Worm (Caenorhabditis elegans) whole organism, L3 larva: Measurements from ENCODE around the gene F54B8.4.

Experiments used
- R02D3.7 ChIP-seq: fragments of 150-350 bp; optimal IDR thresholded peaks from 2 replicates; lab custom pipeline; 2014; ENCODE audit warnings: missing biosample characterization, missing genetic modification characterization
- ZK546.5 ChIP-seq: sonication (generic microtip); optimal IDR thresholded peaks from 2 replicates; lab custom pipeline; 2017; ENCODE audit warnings: missing biosample characterization, missing genetic modification characterization
- aly-2 ChIP-seq: fragments of 150-350 bp; optimal IDR thresholded peaks from 2 replicates; lab custom pipeline; 2014; ENCODE audit warnings: missing biosample characterization, missing genetic modification characterization
- ama-1 ChIP-seq: fragments of 150-350 bp; optimal IDR thresholded peaks from 2 replicates; lab custom pipeline; 2018
- ceh-16 ChIP-seq: sonication (generic microtip); optimal IDR thresholded peaks from 2 replicates; lab custom pipeline; 2017; ENCODE audit warnings: missing biosample characterization, missing genetic modification characterization
- ceh-28 ChIP-seq: fragments of 150-350 bp; optimal IDR thresholded peaks from 2 replicates; lab custom pipeline; 2014; ENCODE audit warnings: missing biosample characterization, missing genetic modification reagents, missing genetic modification characterization
- ceh-9 ChIP-seq: sonication (generic microtip); optimal IDR thresholded peaks from 2 replicates; lab custom pipeline; 2018; ENCODE audit warnings: missing biosample characterization, missing genetic modification characterization
- daf-12 ChIP-seq: fragments of 150-350 bp; optimal IDR thresholded peaks from 2 replicates; lab custom pipeline; 2014; ENCODE audit warnings: missing biosample characterization, missing genetic modification reagents, missing genetic modification characterization
- egl-27 ChIP-seq: sonication (generic microtip); optimal IDR thresholded peaks from 4 replicates; lab custom pipeline; 2017; ENCODE audit warnings: missing biosample characterization, missing genetic modification reagents, missing genetic modification characterization
- egl-5 ChIP-seq: fragments of 150-350 bp; optimal IDR thresholded peaks from 2 replicates; lab custom pipeline; 2017; ENCODE audit warnings: missing biosample characterization, missing genetic modification reagents, missing genetic modification characterization, inconsistent platforms
- elt-2 ChIP-seq: sonication (generic microtip); optimal IDR thresholded peaks from 2 replicates; lab custom pipeline; 2016; ENCODE audit warnings: missing genetic modification reagents, mild to moderate bottlenecking, missing genetic modification characterization, missing compliant biosample characterization
- elt-3 ChIP-seq, 3 experiments: fragments of 150-350 bp in 1 of 3; sonication (generic microtip) in 2 of 3; optimal IDR thresholded peaks; 2 replicates in 2 of 3; 4 replicates in 1 of 3; lab custom pipeline; 2014 to 2017; ENCODE audit warnings: missing biosample characterization in 3 of 3, missing genetic modification characterization in 3 of 3
- eor-1 ChIP-seq, 2 experiments: fragments of 150-350 bp; optimal IDR thresholded peaks; 2 replicates each; lab custom pipeline; 2014 to 2018; ENCODE audit warnings: missing biosample characterization in 2 of 2, missing genetic modification characterization in 2 of 2
- fkh-2 ChIP-seq: fragments of 150-350 bp; optimal IDR thresholded peaks from 2 replicates; lab custom pipeline; 2014; ENCODE audit warnings: missing biosample characterization, missing genetic modification reagents, missing genetic modification characterization
- fos-1 ChIP-seq: fragments of 150-350 bp; optimal IDR thresholded peaks from 2 replicates; lab custom pipeline; 2014; ENCODE audit warnings: missing biosample characterization, missing genetic modification characterization
- hmg-11 ChIP-seq: sonication (generic microtip); optimal IDR thresholded peaks from 2 replicates; lab custom pipeline; 2016; ENCODE audit warnings: missing genetic modification characterization, missing compliant biosample characterization
- jun-1 ChIP-seq: fragments of 150-350 bp; optimal IDR thresholded peaks from 2 replicates; lab custom pipeline; 2014; ENCODE audit warnings: missing biosample characterization, missing genetic modification reagents, missing genetic modification characterization
- lin-15B ChIP-seq: fragments of 150-350 bp; optimal IDR thresholded peaks from 2 replicates; lab custom pipeline; 2014; ENCODE audit warnings: missing biosample characterization, missing genetic modification characterization
- lin-39 ChIP-seq: fragments of 150-350 bp; optimal IDR thresholded peaks from 2 replicates; lab custom pipeline; 2018; ENCODE audit warnings: missing biosample characterization, missing genetic modification reagents, missing genetic modification characterization
- lsy-12 ChIP-seq: sonication (generic microtip); optimal IDR thresholded peaks from 2 replicates; lab custom pipeline; 2016; ENCODE audit warnings: mild to moderate bottlenecking, missing genetic modification characterization, missing compliant biosample characterization
- nfya-1 ChIP-seq: sonication (generic microtip); optimal IDR thresholded peaks from 2 replicates; lab custom pipeline; 2017; ENCODE audit warnings: missing genetic modification characterization, mild to moderate bottlenecking, missing compliant biosample characterization, antibody characterized with exemption, moderate library complexity; ENCODE audit not compliant: insufficient read depth
- nhr-11 ChIP-seq: fragments of 150-350 bp; optimal IDR thresholded peaks from 2 replicates; lab custom pipeline; 2014; ENCODE audit warnings: missing biosample characterization, missing genetic modification characterization
- nhr-12 ChIP-seq: fragments of 150-350 bp; optimal IDR thresholded peaks from 2 replicates; lab custom pipeline; 2014; ENCODE audit warnings: missing biosample characterization, missing genetic modification characterization
- nhr-23 ChIP-seq: fragments of 150-350 bp; optimal IDR thresholded peaks from 2 replicates; lab custom pipeline; 2014; ENCODE audit warnings: missing biosample characterization, missing genetic modification reagents, missing genetic modification characterization
- nhr-25 ChIP-seq: sonication (generic microtip); optimal IDR thresholded peaks from 2 replicates; lab custom pipeline; 2017; ENCODE audit warnings: missing biosample characterization, missing genetic modification characterization
- nhr-28 ChIP-seq: fragments of 150-350 bp; optimal IDR thresholded peaks from 2 replicates; lab custom pipeline; 2014; ENCODE audit warnings: missing biosample characterization, missing genetic modification characterization
- nhr-43 ChIP-seq: sonication (generic microtip); optimal IDR thresholded peaks from 2 replicates; lab custom pipeline; 2016; ENCODE audit warnings: mild to moderate bottlenecking, missing genetic modification characterization, missing compliant biosample characterization; ENCODE audit not compliant: poor library complexity, severe bottlenecking
- nhr-67 ChIP-seq: fragments of 150-350 bp; optimal IDR thresholded peaks from 2 replicates; lab custom pipeline; 2014; ENCODE audit warnings: missing biosample characterization, missing genetic modification characterization
- nhr-76 ChIP-seq: fragments of 150-350 bp; sonication (generic microtip); optimal IDR thresholded peaks from 5 replicates; lab custom pipeline; 2014; ENCODE audit warnings: missing biosample characterization, missing genetic modification characterization
- nhr-77 ChIP-seq: fragments of 150-350 bp; optimal IDR thresholded peaks from 2 replicates; lab custom pipeline; 2014; ENCODE audit warnings: missing biosample characterization, missing genetic modification characterization
- pha-4 ChIP-seq: fragments of 150-350 bp; optimal IDR thresholded peaks from 2 replicates; lab custom pipeline; 2014; ENCODE audit warnings: missing biosample characterization, missing genetic modification reagents, missing genetic modification characterization
- sea-2 ChIP-seq: fragments of 150-350 bp; sonication (generic microtip); optimal IDR thresholded peaks from 4 replicates; lab custom pipeline; 2014; ENCODE audit warnings: missing biosample characterization, missing genetic modification reagents, missing genetic modification characterization
- skn-1 ChIP-seq: fragments of 150-350 bp; optimal IDR thresholded peaks from 2 replicates; lab custom pipeline; 2014; ENCODE audit warnings: missing biosample characterization, missing genetic modification characterization
- snpc-4 ChIP-seq: fragments of 150-350 bp; optimal IDR thresholded peaks from 2 replicates; lab custom pipeline; 2014; ENCODE audit warnings: missing biosample characterization, missing genetic modification characterization
- unc-39 ChIP-seq: sonication (generic microtip); optimal IDR thresholded peaks from 4 replicates; lab custom pipeline; 2017; ENCODE audit warnings: missing biosample characterization, missing genetic modification characterization
- zag-1 ChIP-seq: fragments of 150-350 bp; optimal IDR thresholded peaks from 2 replicates; lab custom pipeline; 2014; ENCODE audit warnings: missing biosample characterization, missing genetic modification characterization
- ztf-11 ChIP-seq: fragments of 150-350 bp; optimal IDR thresholded peaks from 2 replicates; lab custom pipeline; 2014; ENCODE audit warnings: missing biosample characterization, missing genetic modification characterization
- ztf-4 ChIP-seq: fragments of 150-350 bp; optimal IDR thresholded peaks from 2 replicates; lab custom pipeline; 2014; ENCODE audit warnings: missing biosample characterization, missing genetic modification characterization

F54B8.4 gene

ce11 chrV:15792409-15792808, 23.8 kb upstream of the F54B8.4 start, which contains the start of gene T26E4.4:
Gene T26E4.4, minus strand, starts transcription at chrV:15792509.
- TF ChIP-seq unc-39 (tag; lab: Kevin White, UChicago) = no peak
- no peak for TF ChIP-seq nhr-67 (tag; lab: Kevin White, UChicago)
- TF ChIP-seq daf-12 (tag; lab: Kevin White, UChicago) = no peak
- TF ChIP-seq R02D3.7 (tag; lab: Kevin White, UChicago) = no peak
- no peak for TF ChIP-seq pha-4 (tag; lab: Kevin White, UChicago)
- TF ChIP-seq ama-1 (lab: Kevin White, UChicago) = no peak
- no peak for TF ChIP-seq hmg-11 (tag; lab: Kevin White, UChicago)
- TF ChIP-seq nhr-23 (tag; lab: Kevin White, UChicago) = no peak
- TF ChIP-seq ceh-16 (tag; lab: Kevin White, UChicago) = no peak
- TF ChIP-seq lin-15B (tag; lab: Kevin White, UChicago) = no peak
- no peak for TF ChIP-seq fkh-2
- no peak for TF ChIP-seq nfya-1 (tag; lab: Kevin White, UChicago)
- no peak for TF ChIP-seq fos-1 (tag; lab: Kevin White, UChicago)
- TF ChIP-seq jun-1 (tag; lab: Kevin White, UChicago) = no peak
- TF ChIP-seq eor-1 (tag; optimal IDR thresholded peaks at IDR 0.05; lab: Kevin White, UChicago) = no peak
- TF ChIP-seq elt-2 (tag; lab: Kevin White, UChicago) = no peak
- no peak for TF ChIP-seq nhr-43 (tag; lab: Kevin White, UChicago)
- TF ChIP-seq lin-39 (tag; lab: Kevin White, UChicago) = no peak
- TF ChIP-seq nhr-28 = no peak
- no peak for TF ChIP-seq snpc-4

ce11 chrV:15793270-15793669, 22.9 kb upstream of the F54B8.4 start, which contains the start of gene T26E4.7:
Gene T26E4.7, plus strand, starts transcription at chrV:15793570.
- no peak for TF ChIP-seq nhr-11 (tag; lab: Kevin White, UChicago)
- TF ChIP-seq zag-1 (tag; lab: Kevin White, UChicago) = no peak
- TF ChIP-seq egl-5 (tag; lab: Kevin White, UChicago) = no peak
- no peak for TF ChIP-seq elt-3 (tag; optimal IDR thresholded peaks at IDR 0.05; lab: Kevin White, UChicago)
- TF ChIP-seq aly-2 (tag; lab: Kevin White, UChicago) = no peak
- TF ChIP-seq sea-2 (GFP tag; lab: Kevin White, UChicago) = no peak
- TF ChIP-seq nfya-1 (tag; lab: Kevin White, UChicago) = no peak
- TF ChIP-seq, all 47 proteins: peak for 0

- TF ChIP-seq nhr-76 (tag; lab: Kevin White, UChicago) (no peak), ceh-28 (tag; lab: Kevin White, UChicago) (no peak), ZK546.5 (tag; lab: Kevin White, UChicago) (no peak), ztf-4 (no peak)
Measured at ce11 chrV:15796087-15796486, 20.1 kb upstream of the F54B8.4 start, which contains the start of gene nhr-223. Gene nhr-223, plus strand, starts transcription at chrV:15796387.

- TF ChIP-seq nfya-1 (tag; lab: Kevin White, UChicago) (no peak), ama-1 (lab: Kevin White, UChicago) (no peak), nhr-12 (tag; lab: Kevin White, UChicago) (no peak), ztf-11 (no peak), fkh-2 (no peak), snpc-4 (no peak), lsy-12 (tag; lab: Kevin White, UChicago) (no peak), ztf-4 (no peak), fos-1 (tag; lab: Kevin White, UChicago) (no peak), nhr-25 (tag; lab: Kevin White, UChicago) (no peak), skn-1 (tag; lab: Kevin White, UChicago) (no peak), ceh-9 (tag; lab: Kevin White, UChicago) (no peak), sea-2 (GFP tag; lab: Kevin White, UChicago) (no peak), eor-1 (tag; optimal IDR thresholded peaks at IDR 0.05; lab: Kevin White, UChicago) (no peak), egl-27 (tag; lab: Kevin White, UChicago) (no peak), daf-12 (tag; lab: Kevin White, UChicago) (no peak), nhr-77 (tag; lab: Kevin White, UChicago) (no peak), ZK546.5 (tag; lab: Kevin White, UChicago) (no peak), zag-1 (tag; lab: Kevin White, UChicago) (no peak)
Measured at ce11 chrV:15798108-15798507, 18.1 kb upstream of the F54B8.4 start, which contains the start of gene T26E4.10. Gene T26E4.10, minus strand, starts transcription at chrV:15798208.
